Worm (Caenorhabditis elegans) whole organism, midembryonic: Measurements from ENCODE around the gene F02E11.7.
A peak's percentile ranks its signal among the peaks of the same experiment; 100 is the strongest.

Experiments
- T22C8.4 ChIP-seq: fragments of 200-800 bp; sonication (Bioruptor generic); IDR thresholded peaks from 2 replicates; pipeline ENCODE4 v1.3.6; 2022; ENCODE audit warnings: missing genetic modification characterization, missing compliant biosample characterization
- cog-1 ChIP-seq: sonication (generic microtip); optimal IDR thresholded peaks from 2 replicates; lab custom pipeline; 2016; ENCODE audit warnings: missing genetic modification characterization, missing compliant biosample characterization
- flt-1 ChIP-seq: fragments of 200-800 bp; sonication (Bioruptor generic); IDR thresholded peaks from 2 replicates; pipeline ENCODE4 v1.3.6; 2022; ENCODE audit warnings: missing genetic modification characterization, missing compliant biosample characterization
- klf-2 ChIP-seq: fragments of 200-800 bp; sonication (Bioruptor generic); conservative IDR thresholded peaks from 2 replicates; pipeline ENCODE4 v1.3.6; 2022; ENCODE audit warnings: missing genetic modification reagents, missing genetic modification characterization, missing compliant biosample characterization
- med-1 ChIP-seq: sonication (generic microtip); optimal IDR thresholded peaks from 2 replicates; lab custom pipeline; 2017; ENCODE audit warnings: missing genetic modification characterization, mild to moderate bottlenecking, missing compliant biosample characterization, antibody characterized with exemption, missing genetic modification reagents; ENCODE audit not compliant: insufficient read depth
- ref-1 ChIP-seq: fragments of 200-800 bp; sonication (Bioruptor generic); conservative IDR thresholded peaks from 2 replicates; pipeline ENCODE4 v1.3.6; 2022; ENCODE audit warnings: missing genetic modification reagents, missing genetic modification characterization, missing compliant biosample characterization
- tab-1 ChIP-seq: fragments of 200-800 bp; sonication (Bioruptor generic); IDR thresholded peaks from 2 replicates; pipeline ENCODE4 v1.3.6; 2022; ENCODE audit warnings: missing genetic modification characterization, missing compliant biosample characterization
- ztf-23 ChIP-seq: fragments of 200-800 bp; sonication (Bioruptor generic); IDR thresholded peaks from 2 replicates; pipeline ENCODE4 v1.3.6; 2022; ENCODE audit warnings: missing genetic modification reagents, missing genetic modification characterization, missing compliant biosample characterization
- ztf-29 ChIP-seq: fragments of 200-800 bp; sonication (Bioruptor generic); IDR thresholded peaks from 2 replicates; pipeline ENCODE4 v1.3.6; 2022; ENCODE audit warnings: missing genetic modification reagents, missing genetic modification characterization, missing compliant biosample characterization

Gene F02E11.7

ce11 chrII:3240207-3240606, 27.3 kb upstream of the F02E11.7 start, which contains the start of gene C17F4.3:
C17F4.3 (plus strand) TSS chrII:3240507.
- TF ChIP-seq tab-1 (GFP tag; lab: Robert Waterston, UW) (no peak), med-1 (GFP tag; lab: Kevin White, UChicago) (no peak), ztf-29 (GFP tag; lab: Robert Waterston, UW) (no peak), ztf-23 (no peak), cog-1 (tag; lab: Kevin White, UChicago) (no peak), flt-1 (GFP tag; lab: Robert Waterston, UW) (no peak), klf-2 (GFP tag; lab: Robert Waterston, UW) (no peak), ref-1 (no peak), T22C8.4 (GFP tag; lab: Robert Waterston, UW) (no peak)

- TF ChIP-seq ztf-29 (GFP tag; lab: Robert Waterston, UW) (no peak), ztf-23 (no peak), flt-1 (GFP tag; lab: Robert Waterston, UW) (no peak), cog-1 (tag; lab: Kevin White, UChicago) (no peak), med-1 (GFP tag; lab: Kevin White, UChicago) (no peak), ref-1 (no peak), T22C8.4 (GFP tag; lab: Robert Waterston, UW) (no peak), tab-1 (GFP tag; lab: Robert Waterston, UW) (no peak), klf-2 (GFP tag; lab: Robert Waterston, UW) (no peak)
Measured at ce11 chrII:3241842-3242241, 25.6 kb upstream of the F02E11.7 start.

- TF ChIP-seq ztf-23 (no peak), klf-2 (GFP tag; lab: Robert Waterston, UW) (no peak), ztf-29 (GFP tag; lab: Robert Waterston, UW) (no peak), T22C8.4 (GFP tag; lab: Robert Waterston, UW) (no peak), cog-1 (tag; lab: Kevin White, UChicago) (no peak), med-1 (GFP tag; lab: Kevin White, UChicago) (no peak), tab-1 (GFP tag; lab: Robert Waterston, UW) (no peak), flt-1 (GFP tag; lab: Robert Waterston, UW) (no peak), ref-1 (no peak)
Measured at ce11 chrII:3244070-3244469, 23.4 kb upstream of the F02E11.7 start, which contains the start of gene C17F4.12. C17F4.12 (minus strand) TSS chrII:3244170.

- TF ChIP-seq ztf-23 (no peak), cog-1 (tag; lab: Kevin White, UChicago) (no peak), T22C8.4 (GFP tag; lab: Robert Waterston, UW) (no peak), klf-2 (GFP tag; lab: Robert Waterston, UW) (no peak), ref-1 (no peak), ztf-29 (GFP tag; lab: Robert Waterston, UW) (no peak), med-1 (GFP tag; lab: Kevin White, UChicago) (no peak), flt-1 (GFP tag; lab: Robert Waterston, UW) (no peak), tab-1 (GFP tag; lab: Robert Waterston, UW) (no peak)
Measured at ce11 chrII:3244758-3245157, 22.7 kb upstream of the F02E11.7 start.

ce11 chrII:3245836-3246235, 21.6 kb upstream of the F02E11.7 start, which contains the start of gene C17F4.7:
C17F4.7 (minus strand) TSS chrII:3246015.
- TF ChIP-seq tab-1 (GFP tag; lab: Robert Waterston, UW) (no peak), cog-1 (tag; lab: Kevin White, UChicago) (no peak), ref-1 (no peak), klf-2 (GFP tag; lab: Robert Waterston, UW) (no peak), flt-1 (GFP tag; lab: Robert Waterston, UW) (no peak), med-1 (GFP tag; lab: Kevin White, UChicago) (no peak), T22C8.4 (GFP tag; lab: Robert Waterston, UW) (no peak), ztf-29 (GFP tag; lab: Robert Waterston, UW) (no peak), ztf-23 (no peak)

ce11 chrII:3247556-3247955, 19.9 kb upstream of the F02E11.7 start:
- TF ChIP-seq flt-1 (GFP tag; lab: Robert Waterston, UW) (no peak), ref-1 (no peak), tab-1 (GFP tag; lab: Robert Waterston, UW) (no peak), cog-1 (tag; lab: Kevin White, UChicago) (no peak), ztf-29 (GFP tag; lab: Robert Waterston, UW) (no peak)

ce11 chrII:3248043-3248718, 19.3 kb upstream of the F02E11.7 start, which contains the start of the genes fbxc-50 and C17F4.2:
fbxc-50 (minus strand) TSS chrII:3248123.
C17F4.2 (plus strand) TSS chrII:3248668.
- TF ChIP-seq klf-2 (GFP tag; lab: Robert Waterston, UW) (no peak), T22C8.4 (GFP tag; lab: Robert Waterston, UW) (0 out of 2 replicates have a peak, but pooled peaks have one; percentile 36)

ce11 chrII:3249406-3249805, 18.1 kb upstream of the F02E11.7 start, which contains the start of gene clec-124:
clec-124 (plus strand) TSS chrII:3249706.
- no peak for TF ChIP-seq klf-2 (GFP tag; lab: Robert Waterston, UW)
- no peak for TF ChIP-seq med-1 (GFP tag; lab: Kevin White, UChicago)
- TF ChIP-seq T22C8.4 (GFP tag; lab: Robert Waterston, UW) = no peak
- TF ChIP-seq ref-1 = no peak
- TF ChIP-seq ztf-23 = no peak
- no peak for TF ChIP-seq ztf-29 (GFP tag; lab: Robert Waterston, UW)

- no peak for TF ChIP-seq ref-1
- no peak for TF ChIP-seq T22C8.4 (GFP tag; lab: Robert Waterston, UW)
- TF ChIP-seq cog-1 (tag; lab: Kevin White, UChicago) = no peak
- no peak for TF ChIP-seq med-1 (GFP tag; lab: Kevin White, UChicago)
- no peak for TF ChIP-seq tab-1 (GFP tag; lab: Robert Waterston, UW)
Measured at ce11 chrII:3250195-3250594, 17.3 kb upstream of the F02E11.7 start.
